Worm (Caenorhabditis elegans) whole organism, mixed stage, embryonic: ENCODE measurements around the gene vars-1.

Source experiments
- M03D4.4 ChIP-seq: sonication (generic microtip); optimal IDR thresholded peaks from 2 replicates; lab custom pipeline; 2017; ENCODE audit warnings: mild to moderate bottlenecking, missing genetic modification characterization, missing compliant biosample characterization
- bed-3 ChIP-seq: fragments of 200-800 bp; sonication (Bioruptor generic); optimal IDR thresholded peaks from 3 replicates; lab custom pipeline; 2018; ENCODE audit warnings: mild to moderate bottlenecking, missing genetic modification characterization, moderate library complexity, missing compliant biosample characterization
- blmp-1 ChIP-seq: fragments of 150-350 bp; optimal IDR thresholded peaks from 2 replicates; lab custom pipeline; 2014; ENCODE audit warnings: missing biosample characterization, missing genetic modification characterization
- ceh-39 ChIP-seq: fragments of 150-350 bp; optimal IDR thresholded peaks from 2 replicates; lab custom pipeline; 2014; ENCODE audit warnings: missing biosample characterization, missing genetic modification characterization
- ceh-83 ChIP-seq: fragments of 200-800 bp; sonication (Bioruptor generic); optimal IDR thresholded peaks from 2 replicates; lab custom pipeline; 2018; ENCODE audit warnings: mild to moderate bottlenecking, missing genetic modification characterization, missing compliant biosample characterization
- ces-1 ChIP-seq: fragments of 150-350 bp; optimal IDR thresholded peaks from 2 replicates; lab custom pipeline; 2014; ENCODE audit warnings: missing biosample characterization, missing genetic modification reagents, missing genetic modification characterization
- cnd-1 ChIP-seq: fragments of 200-800 bp; sonication (Bioruptor generic); optimal IDR thresholded peaks from 2 replicates; lab custom pipeline; 2018; ENCODE audit warnings: mild to moderate bottlenecking, missing genetic modification characterization, missing compliant biosample characterization
- drap-1 ChIP-seq: fragments of 200-800 bp; sonication (Bioruptor generic); optimal IDR thresholded peaks from 3 replicates; lab custom pipeline; 2018; ENCODE audit warnings: mild to moderate bottlenecking, missing genetic modification characterization, missing compliant biosample characterization
- elt-1 ChIP-seq: sonication (generic microtip); optimal IDR thresholded peaks from 2 replicates; lab custom pipeline; 2017; ENCODE audit warnings: missing genetic modification characterization, mild to moderate bottlenecking, missing compliant biosample characterization, antibody characterized with exemption, moderate library complexity, borderline replicate concordance; ENCODE audit not compliant: insufficient read depth
- elt-3 ChIP-seq: fragments of 150-350 bp; optimal IDR thresholded peaks from 2 replicates; lab custom pipeline; 2014; ENCODE audit warnings: missing biosample characterization, missing genetic modification characterization
- flh-1 ChIP-seq: fragments of 200-800 bp; sonication (Bioruptor generic); optimal IDR thresholded peaks from 2 replicates; lab custom pipeline; 2018; ENCODE audit warnings: mild to moderate bottlenecking, missing genetic modification characterization, moderate library complexity, missing compliant biosample characterization
- ham-2 ChIP-seq: fragments of 200-800 bp; sonication (Bioruptor generic); optimal IDR thresholded peaks from 2 replicates; lab custom pipeline; 2018; ENCODE audit warnings: mild to moderate bottlenecking, missing genetic modification characterization, missing compliant biosample characterization
- lin-13 ChIP-seq: fragments of 150-350 bp; optimal IDR thresholded peaks from 2 replicates; lab custom pipeline; 2014; ENCODE audit warnings: missing biosample characterization, missing genetic modification characterization
- lin-32 ChIP-seq: fragments of 200-800 bp; sonication (Bioruptor generic); optimal IDR thresholded peaks from 2 replicates; lab custom pipeline; 2018; ENCODE audit warnings: mild to moderate bottlenecking, missing genetic modification characterization, missing compliant biosample characterization
- lsy-2 ChIP-seq: fragments of 150-350 bp; optimal IDR thresholded peaks from 2 replicates; lab custom pipeline; 2014; ENCODE audit warnings: missing biosample characterization, missing genetic modification characterization
- mab-5 ChIP-seq: fragments of 150-350 bp; optimal IDR thresholded peaks from 2 replicates; lab custom pipeline; 2014; ENCODE audit warnings: missing biosample characterization, missing genetic modification characterization
- mep-1 ChIP-seq: fragments of 150-350 bp; optimal IDR thresholded peaks from 2 replicates; lab custom pipeline; 2017; ENCODE audit warnings: missing biosample characterization, missing genetic modification reagents, missing genetic modification characterization, inconsistent platforms
- mls-2 ChIP-seq: sonication (generic microtip); optimal IDR thresholded peaks from 2 replicates; lab custom pipeline; 2016; ENCODE audit warnings: mild to moderate bottlenecking, missing genetic modification characterization, moderate library complexity, missing compliant biosample characterization
- nhr-12 ChIP-seq: fragments of 150-350 bp; optimal IDR thresholded peaks from 2 replicates; lab custom pipeline; 2014; ENCODE audit warnings: missing biosample characterization, missing genetic modification characterization
- nhr-2 ChIP-seq: fragments of 150-350 bp; optimal IDR thresholded peaks from 2 replicates; lab custom pipeline; 2014; ENCODE audit warnings: missing biosample characterization, missing genetic modification characterization
- nhr-237 ChIP-seq: fragments of 150-350 bp; optimal IDR thresholded peaks from 2 replicates; lab custom pipeline; 2014; ENCODE audit warnings: missing biosample characterization, missing genetic modification characterization
- nhr-28 ChIP-seq: fragments of 150-350 bp; optimal IDR thresholded peaks from 2 replicates; lab custom pipeline; 2014; ENCODE audit warnings: missing biosample characterization, missing genetic modification characterization
- nhr-76 ChIP-seq: sonication (generic microtip); optimal IDR thresholded peaks from 2 replicates; lab custom pipeline; 2017; ENCODE audit warnings: missing biosample characterization, missing genetic modification characterization
- snpc-4 ChIP-seq: fragments of 150-350 bp; optimal IDR thresholded peaks from 2 replicates; lab custom pipeline; 2014; ENCODE audit warnings: missing biosample characterization, missing genetic modification characterization
- sptf-1 ChIP-seq: sonication (generic microtip); optimal IDR thresholded peaks from 2 replicates; lab custom pipeline; 2017; ENCODE audit warnings: mild to moderate bottlenecking, missing genetic modification characterization, moderate library complexity, missing compliant biosample characterization
- tbx-8 ChIP-seq: fragments of 200-800 bp; sonication (Bioruptor generic); optimal IDR thresholded peaks from 2 replicates; lab custom pipeline; 2018; ENCODE audit warnings: mild to moderate bottlenecking, missing genetic modification characterization, moderate library complexity, missing compliant biosample characterization
- unc-120 ChIP-seq: sonication (generic microtip); optimal IDR thresholded peaks from 2 replicates; lab custom pipeline; 2017; ENCODE audit warnings: missing genetic modification characterization, missing compliant biosample characterization; ENCODE audit not compliant: poor library complexity, severe bottlenecking
- unc-39 ChIP-seq: fragments of 150-350 bp; optimal IDR thresholded peaks from 2 replicates; lab custom pipeline; 2014; ENCODE audit warnings: missing biosample characterization, missing genetic modification characterization
- unc-62 ChIP-seq: fragments of 150-350 bp; optimal IDR thresholded peaks from 2 replicates; lab custom pipeline; 2014; ENCODE audit warnings: missing biosample characterization, missing genetic modification reagents, missing genetic modification characterization
- zip-8 ChIP-seq: fragments of 150-350 bp; optimal IDR thresholded peaks from 2 replicates; lab custom pipeline; 2014; ENCODE audit warnings: missing biosample characterization, missing genetic modification characterization
- ztf-11 ChIP-seq: fragments of 150-350 bp; optimal IDR thresholded peaks from 2 replicates; lab custom pipeline; 2014; ENCODE audit warnings: missing biosample characterization, missing genetic modification characterization

Gene vars-1

ce11 chrV:8069637-8070036 is 38.4 kb downstream of the vars-1 start, which contains the start of gene str-143:
Gene str-143 (minus strand): TSS chrV:8069737.
- TF ChIP-seq snpc-4 (no peak), nhr-76 (tag; lab: Kevin White, UChicago) (no peak), unc-120 (no peak), ztf-11 (tag; lab: Kevin White, UChicago) (no peak), elt-1 (tag; lab: Kevin White, UChicago) (no peak), lsy-2 (tag; lab: Kevin White, UChicago) (no peak), nhr-12 (tag; lab: Kevin White, UChicago) (no peak), flh-1 (GFP tag; lab: Kevin White, UChicago) (no peak), nhr-28 (tag; lab: Kevin White, UChicago) (no peak), unc-62 (GFP tag; lab: Kevin White, UChicago) (no peak)
- TF ChIP-seq, all 35 proteins: peak for 0

ce11 chrV:8072047-8072446 is 40.8 kb downstream of the vars-1 start, which contains the start of gene str-144:
Gene str-144 (minus strand): TSS chrV:8072147.
- TF ChIP-seq zip-8, result no peak
- TF ChIP-seq elt-1 (tag; lab: Kevin White, UChicago), result no peak
- no peak for TF ChIP-seq mls-2
- no peak for TF ChIP-seq ztf-11 (tag; lab: Kevin White, UChicago)
- TF ChIP-seq elt-3 (tag; lab: Kevin White, UChicago), result no peak
- no peak for TF ChIP-seq unc-62 (GFP tag; lab: Kevin White, UChicago)
- TF ChIP-seq M03D4.4 (tag; lab: Kevin White, UChicago), result no peak
- no peak for TF ChIP-seq snpc-4
- no peak for TF ChIP-seq tbx-8 (GFP tag; lab: Kevin White, UChicago)
- TF ChIP-seq nhr-28 (tag; lab: Kevin White, UChicago), result no peak
- no peak for TF ChIP-seq ham-2 (GFP tag; lab: Kevin White, UChicago)
- no peak for TF ChIP-seq unc-120
- TF ChIP-seq ceh-83 (GFP tag; lab: Kevin White, UChicago), result no peak
- no peak for TF ChIP-seq nhr-76 (tag; lab: Kevin White, UChicago)
- TF ChIP-seq lsy-2 (tag; lab: Kevin White, UChicago), result no peak
- TF ChIP-seq cnd-1 (tag; lab: Kevin White, UChicago), result no peak

ce11 chrV:8073162-8073561 is 42.0 kb downstream of the vars-1 start:
- TF ChIP-seq elt-3 (tag; lab: Kevin White, UChicago) (peak; percentile 78), blmp-1 (tag; lab: Kevin White, UChicago) (no peak)

- TF ChIP-seq bed-3 (no peak), M03D4.4 (tag; lab: Kevin White, UChicago) (no peak), zip-8 (no peak), ceh-39 (tag; lab: Kevin White, UChicago) (no peak), lin-32 (GFP tag; lab: Kevin White, UChicago) (no peak), tbx-8 (GFP tag; lab: Kevin White, UChicago) (no peak), drap-1 (GFP tag; lab: Kevin White, UChicago) (no peak), sptf-1 (tag; lab: Kevin White, UChicago) (no peak), lsy-2 (tag; lab: Kevin White, UChicago) (no peak), mab-5 (tag; lab: Kevin White, UChicago) (no peak), cnd-1 (tag; lab: Kevin White, UChicago) (no peak), ceh-83 (GFP tag; lab: Kevin White, UChicago) (no peak), nhr-237 (tag; lab: Kevin White, UChicago) (no peak), nhr-12 (tag; lab: Kevin White, UChicago) (no peak), unc-120 (no peak), lin-13 (no peak), unc-39 (tag; lab: Kevin White, UChicago) (no peak), nhr-2 (tag; lab: Kevin White, UChicago) (no peak)
These were observed 44.5 kb downstream of the vars-1 start, which contains the start of gene catp-3 for ce11 chrV:8075712-8076111. Gene catp-3 (plus strand): TSS chrV:8076012.

- TF ChIP-seq M03D4.4 (tag; lab: Kevin White, UChicago) (no peak), lsy-2 (tag; lab: Kevin White, UChicago) (no peak), mab-5 (tag; lab: Kevin White, UChicago) (no peak), ces-1 (GFP tag; lab: Kevin White, UChicago) (no peak), mep-1 (no peak)
These were observed 48.6 kb downstream of the vars-1 start for ce11 chrV:8079813-8080212.
